Worm (Caenorhabditis elegans): ENCODE results near the gene wrm-1.

Gene wrm-1

ce11 chrIII:5718385-5718784, 4.3 kb upstream of the wrm-1 start:
- TF ChIP-seq W03F9.2 (tag; optimal IDR thresholded peaks at IDR 0.05) = no peak
- TF ChIP-seq dao-5 (tag; optimal IDR thresholded peaks at IDR 0.05) = no peak

DNA sequence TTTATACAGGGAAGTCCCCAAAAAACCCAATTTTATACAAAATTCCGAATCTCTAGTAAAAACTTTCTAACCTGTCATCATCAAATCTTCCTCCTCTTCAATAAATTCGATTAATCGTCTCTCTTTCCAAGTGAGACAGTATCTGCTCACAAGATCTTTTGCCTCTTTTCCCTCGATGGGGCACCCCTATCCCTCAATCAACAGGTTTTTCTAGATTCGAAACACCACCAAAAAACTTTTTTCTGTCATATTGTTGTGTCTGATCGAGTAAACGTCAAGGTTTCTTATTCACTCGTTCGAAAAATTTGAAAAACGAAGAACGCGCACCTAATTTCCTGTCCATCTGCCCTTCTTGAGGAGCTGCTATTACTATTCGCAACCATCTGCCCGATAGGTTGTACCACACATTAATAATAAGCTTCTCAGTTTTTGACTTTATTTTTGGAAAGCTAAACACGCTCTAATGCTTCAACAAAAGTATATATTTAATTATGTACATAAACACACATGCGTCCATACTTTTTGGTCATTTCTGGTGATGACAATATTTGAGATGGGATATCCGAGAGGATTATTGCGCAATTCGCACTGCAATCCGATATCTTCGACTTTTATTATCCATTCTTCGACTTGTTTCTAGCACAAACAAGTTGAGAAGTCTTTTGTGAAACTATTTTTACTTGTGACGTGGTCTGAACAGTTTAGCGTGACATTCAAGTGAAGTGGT, 3.4 kb upstream of the wrm-1 start:
- TF ChIP-seq W03F9.2 (tag; optimal IDR thresholded peaks at IDR 0.05) (no peak), dao-5 (tag; optimal IDR thresholded peaks at IDR 0.05) (no peak)

ce11 chrIII:5719832-5720194, 2.8 kb upstream of the wrm-1 start:
- no peak for TF ChIP-seq him-1 (tag; optimal IDR thresholded peaks at IDR 0.05)
- TF ChIP-seq dao-5 (tag; optimal IDR thresholded peaks at IDR 0.05) = no peak
- TF ChIP-seq W03F9.2 (tag; optimal IDR thresholded peaks at IDR 0.05) = no peak

ce11 chrIII:5720266-5721019, 2.2 kb upstream of the wrm-1 start:
- no peak for TF ChIP-seq W03F9.2 (tag; optimal IDR thresholded peaks at IDR 0.05)
- no peak for TF ChIP-seq dao-5 (tag; optimal IDR thresholded peaks at IDR 0.05)
- no peak for TF ChIP-seq him-1 (tag; optimal IDR thresholded peaks at IDR 0.05)

DNA sequence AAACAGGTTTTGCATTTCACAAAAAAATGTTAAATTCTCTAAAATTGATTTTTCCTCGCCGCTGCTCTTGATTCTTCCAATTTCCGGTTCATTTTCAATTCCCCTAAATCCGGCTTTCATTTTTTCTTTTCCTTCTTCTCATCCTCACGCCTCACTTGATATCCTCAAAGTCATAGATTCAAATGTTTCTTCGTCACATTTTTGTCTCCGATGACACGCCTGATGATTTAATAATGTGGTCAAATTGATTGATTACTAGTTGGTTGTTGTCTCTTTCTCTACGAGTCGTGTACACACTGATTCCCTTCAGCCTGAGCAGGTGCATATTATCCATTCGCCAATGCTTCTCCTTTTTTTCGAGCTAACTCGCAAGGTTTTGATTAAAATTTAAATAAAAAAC, 1.2 kb upstream of the wrm-1 start:
- no peak for TF ChIP-seq dao-5 (tag; optimal IDR thresholded peaks at IDR 0.05)
- TF ChIP-seq him-1 (tag; optimal IDR thresholded peaks at IDR 0.05) = no peak
- no peak for TF ChIP-seq W03F9.2 (tag; optimal IDR thresholded peaks at IDR 0.05)

DNA sequence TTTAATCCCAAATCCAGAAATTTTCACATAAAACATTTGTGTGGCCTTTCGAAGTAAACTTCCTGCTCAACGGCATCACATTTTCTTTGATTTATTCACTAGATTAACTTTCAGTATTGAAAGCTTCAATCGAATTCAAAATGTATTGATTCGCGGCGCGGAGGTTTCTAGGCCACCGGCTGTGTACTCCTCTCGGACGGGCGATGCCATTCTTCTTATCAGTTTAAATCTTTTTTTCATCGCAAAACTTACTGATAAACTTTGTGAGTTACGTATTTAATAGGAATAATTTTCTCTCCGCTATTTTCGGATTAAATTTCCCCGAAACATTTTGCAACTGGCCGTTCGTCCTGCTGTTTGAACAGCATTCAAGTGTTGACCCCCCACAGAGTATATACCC, 762 bp upstream of the wrm-1 start:
- TF ChIP-seq him-1 (tag; optimal IDR thresholded peaks at IDR 0.05) (no peak), W03F9.2 (tag; optimal IDR thresholded peaks at IDR 0.05) (peak; percentile 76)

DNA sequence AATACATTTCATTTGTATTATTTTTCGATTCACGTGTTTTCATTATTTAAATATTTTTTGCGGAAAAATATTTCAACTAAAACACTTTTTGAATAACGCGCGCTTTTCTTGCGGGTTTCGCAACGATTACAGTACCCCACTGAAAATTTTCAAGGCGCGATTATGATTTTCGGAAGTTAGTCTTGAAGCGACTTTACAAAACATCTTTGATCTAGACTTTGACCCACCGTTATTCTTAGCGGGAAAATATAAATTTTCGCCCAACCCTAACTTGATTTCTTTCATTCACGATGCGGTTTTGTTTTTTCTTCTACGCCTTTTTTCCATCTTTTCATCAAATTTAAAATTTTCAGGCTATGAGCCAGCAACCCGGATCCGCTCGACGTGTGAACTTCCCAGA, 5.2 kb downstream of the wrm-1 start, which contains the start of gene egg-1:
egg-1 (plus strand) TSS at position 354 of the 400 bp plus-strand sequence.
- peak; percentile 39 for TF ChIP-seq W03F9.2 (tag; optimal IDR thresholded peaks at IDR 0.05)
- TF ChIP-seq him-1 (tag; optimal IDR thresholded peaks at IDR 0.05) = no peak

ce11 chrIII:5729367-5729766, 6.7 kb downstream of the wrm-1 start:
- TF ChIP-seq W03F9.2 (tag; optimal IDR thresholded peaks at IDR 0.05) = no peak
- TF ChIP-seq dao-5 (tag; optimal IDR thresholded peaks at IDR 0.05) = no peak
- no peak for TF ChIP-seq him-1 (tag; optimal IDR thresholded peaks at IDR 0.05)

ce11 chrIII:5730041-5730440, 7.4 kb downstream of the wrm-1 start:
- TF ChIP-seq him-1 (tag; optimal IDR thresholded peaks at IDR 0.05) = no peak
- no peak for TF ChIP-seq W03F9.2 (tag; optimal IDR thresholded peaks at IDR 0.05)
- TF ChIP-seq dao-5 (tag; optimal IDR thresholded peaks at IDR 0.05) = no peak

DNA sequence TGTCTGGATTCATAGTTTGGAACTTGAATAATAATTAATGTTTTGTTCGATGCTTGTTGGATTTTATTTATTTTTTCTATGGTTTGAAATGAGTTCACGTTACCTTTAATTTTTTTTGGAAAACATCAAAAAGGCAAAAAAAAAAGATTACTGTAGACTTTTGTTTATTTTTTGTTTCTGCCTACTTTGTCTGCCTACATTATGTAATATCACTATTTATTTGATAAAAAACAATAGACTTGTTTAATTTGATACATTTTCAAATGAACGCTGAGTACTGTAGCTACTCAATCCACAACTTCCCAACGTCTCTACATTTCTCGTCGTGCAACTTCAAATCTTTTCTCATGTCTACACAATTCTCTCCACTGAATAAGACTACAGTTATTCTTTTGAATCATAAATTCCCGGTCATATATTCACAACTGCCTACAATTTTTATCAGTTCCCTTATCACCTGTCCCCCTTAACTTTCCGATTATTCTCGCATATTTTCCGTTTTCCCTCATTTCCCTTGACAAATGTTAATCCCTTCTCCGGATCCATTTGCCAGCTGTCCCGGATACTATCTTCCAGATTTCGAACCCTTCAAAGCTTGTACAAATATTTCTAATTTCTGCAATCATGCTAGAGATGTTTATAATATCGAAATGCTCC, 8.5 kb downstream of the wrm-1 start, which contains the start of the genes B0244.9 and B0244.7:
B0244.9 (minus strand) TSS at position 51 of the 657 bp plus-strand sequence.
B0244.7 (plus strand) TSS at position 522 of the 657 bp plus-strand sequence.
- TF ChIP-seq W03F9.2 (tag; optimal IDR thresholded peaks at IDR 0.05) (no peak), him-1 (tag; optimal IDR thresholded peaks at IDR 0.05) (no peak), dao-5 (tag; optimal IDR thresholded peaks at IDR 0.05) (no peak)

DNA sequence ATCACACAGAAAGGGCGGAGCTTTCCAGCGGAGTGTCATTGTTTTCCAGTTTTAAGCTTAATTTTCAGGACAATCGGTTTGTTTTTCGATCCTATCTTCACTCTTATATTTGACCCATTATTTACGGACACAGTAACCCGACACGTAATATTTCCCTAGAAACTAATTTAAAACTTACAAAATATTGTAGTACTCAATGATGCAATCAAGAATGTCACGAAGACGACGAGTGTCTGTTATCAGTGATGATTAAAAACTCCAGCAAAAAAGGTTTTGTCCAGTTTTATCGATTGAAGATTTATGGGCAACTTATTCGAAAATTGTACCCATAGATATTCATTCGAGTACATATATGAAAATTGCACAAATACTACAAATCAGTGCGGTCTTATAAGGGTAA, 10.3 kb downstream of the wrm-1 start, which contains the start of gene B0244.17:
B0244.17 (plus strand) TSS at position 301 of the 400 bp plus-strand sequence.
- TF ChIP-seq him-1 (tag; optimal IDR thresholded peaks at IDR 0.05) = no peak
- TF ChIP-seq W03F9.2 (tag; optimal IDR thresholded peaks at IDR 0.05) = no peak
- no peak for TF ChIP-seq dao-5 (tag; optimal IDR thresholded peaks at IDR 0.05)

ce11 chrIII:5734328-5734727, 11.7 kb downstream of the wrm-1 start:
- TF ChIP-seq dao-5 (tag; optimal IDR thresholded peaks at IDR 0.05) (no peak), W03F9.2 (tag; optimal IDR thresholded peaks at IDR 0.05) (no peak), him-1 (tag; optimal IDR thresholded peaks at IDR 0.05) (no peak)

DNA sequence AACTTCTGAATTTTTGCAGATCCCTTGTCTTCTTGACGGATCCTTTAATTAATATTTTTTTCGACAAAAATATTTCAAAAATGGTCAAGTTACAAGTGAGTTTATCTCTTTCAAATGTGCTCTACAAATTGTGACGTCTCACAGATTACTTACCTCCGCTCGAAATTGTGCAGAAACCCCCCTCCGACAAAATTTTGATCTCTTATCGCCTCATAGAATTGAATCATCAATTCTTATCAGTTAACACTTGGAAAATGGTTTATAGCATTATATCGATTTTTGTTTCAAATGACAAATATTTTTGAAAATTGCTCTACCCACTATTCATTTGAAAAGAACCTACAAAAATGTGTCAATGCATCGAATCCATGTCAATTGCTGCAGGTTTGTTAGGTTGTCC, 12.3 kb downstream of the wrm-1 start, which contains the start of gene B0244.10:
B0244.10 (plus strand) TSS at position 254 of the 400 bp plus-strand sequence.
- TF ChIP-seq him-1 (tag; optimal IDR thresholded peaks at IDR 0.05) (no peak), dao-5 (tag; optimal IDR thresholded peaks at IDR 0.05) (no peak), W03F9.2 (tag; optimal IDR thresholded peaks at IDR 0.05) (no peak)

DNA sequence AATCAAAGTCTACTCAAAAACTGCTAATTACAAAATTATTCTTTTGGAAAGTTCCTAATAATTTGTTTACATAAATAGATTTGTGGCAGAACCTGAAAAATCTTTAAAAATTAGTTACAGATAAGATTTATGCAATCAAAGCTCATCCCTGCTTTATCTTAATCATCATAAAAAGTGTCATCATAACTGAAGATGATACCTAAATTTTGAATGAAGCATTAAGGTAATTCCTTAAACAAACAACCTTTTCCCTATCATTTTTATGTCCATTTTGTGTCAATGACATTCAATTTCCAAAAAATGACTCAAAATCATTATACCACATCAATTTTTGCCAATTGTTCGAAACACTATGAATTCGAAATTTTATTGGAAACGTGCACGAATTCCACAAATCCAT, 15.1 kb downstream of the wrm-1 start, which contains the start of gene B0244.6:
B0244.6 (plus strand) TSS at position 301 of the 400 bp plus-strand sequence.
- TF ChIP-seq W03F9.2 (tag; optimal IDR thresholded peaks at IDR 0.05) (no peak), dao-5 (tag; optimal IDR thresholded peaks at IDR 0.05) (no peak), him-1 (tag; optimal IDR thresholded peaks at IDR 0.05) (no peak)
